Worm (Caenorhabditis elegans): Measurements from ENCODE around the gene bath-9.

Gene bath-9

DNA sequence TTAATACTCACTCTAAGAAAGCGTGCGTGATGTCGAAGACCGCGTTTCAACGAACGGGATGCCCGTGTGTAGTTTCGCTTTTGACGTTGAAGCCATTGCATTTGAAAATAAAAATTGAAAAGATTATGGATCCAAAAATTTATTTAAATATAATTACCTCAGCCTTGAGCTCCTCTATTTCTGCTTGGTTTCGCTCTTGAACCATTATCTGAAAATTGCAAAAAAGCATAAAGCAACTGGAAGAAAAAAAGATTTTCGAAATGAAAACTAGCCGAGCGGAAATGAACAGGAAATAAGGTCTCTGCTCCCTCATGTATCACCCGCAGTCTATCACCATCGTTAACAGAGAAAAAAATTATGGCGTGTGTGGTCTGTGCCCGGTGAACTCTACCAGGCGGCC is 9.8 kb upstream of the bath-9 start, which contains the start of gene Y49F6C.6:
Gene Y49F6C.6 (minus strand): TSS at position 101 of the 400 bp plus-strand sequence.
- TF ChIP-seq ceh-9 (tag; optimal IDR thresholded peaks at IDR 0.05) (no peak), ceh-48 (tag; optimal IDR thresholded peaks at IDR 0.05) (no peak), ref-2 (tag; optimal IDR thresholded peaks at IDR 0.05) (no peak), ceh-18 (tag; optimal IDR thresholded peaks at IDR 0.05) (no peak), syd-9 (tag; optimal IDR thresholded peaks at IDR 0.05) (no peak), elt-4 (tag; optimal IDR thresholded peaks at IDR 0.05) (no peak), dmd-4 (tag; optimal IDR thresholded peaks at IDR 0.05; ENCODE audit: borderline replicate concordance) (no peak), pqm-1 (tag; optimal IDR thresholded peaks at IDR 0.05) (no peak), F13H6.1 (tag; optimal IDR thresholded peaks at IDR 0.05) (no peak), fkh-10 (GFP tag; optimal IDR thresholded peaks at IDR 0.05) (no peak), tbx-7 (tag; optimal IDR thresholded peaks at IDR 0.05) (no peak), sox-4 (tag; optimal IDR thresholded peaks at IDR 0.05) (no peak)

DNA sequence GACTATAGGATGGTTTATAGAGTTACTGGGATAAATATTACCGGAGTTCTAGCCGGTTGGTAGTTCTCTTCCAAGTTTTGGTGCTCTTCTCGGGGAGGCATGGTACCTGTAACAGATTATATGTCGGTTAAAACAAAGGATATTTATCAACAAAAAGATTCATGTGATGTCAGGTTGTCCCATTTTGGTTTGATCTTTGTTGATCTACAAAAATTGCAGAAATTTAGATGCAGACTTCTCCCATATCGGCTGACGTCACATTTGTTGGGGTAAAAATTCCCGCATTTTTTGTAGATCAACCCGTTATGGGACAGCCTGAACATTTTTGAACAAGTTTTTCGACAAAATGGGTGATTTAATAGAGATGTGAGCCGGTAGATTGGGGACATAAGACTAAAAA is 8.8 kb upstream of the bath-9 start, which contains the start of gene Y49F6C.7:
Gene Y49F6C.7 (minus strand): TSS at position 101 of the 400 bp plus-strand sequence.
- TF ChIP-seq K09A11.1 (tag; optimal IDR thresholded peaks at IDR 0.05; ENCODE audit: insufficient read depth) (no peak), zip-5 (tag; optimal IDR thresholded peaks at IDR 0.05) (no peak), dmd-4 (tag; optimal IDR thresholded peaks at IDR 0.05; ENCODE audit: borderline replicate concordance) (no peak), odd-2 (tag; optimal IDR thresholded peaks at IDR 0.05) (no peak), lim-6 (tag; optimal IDR thresholded peaks at IDR 0.05) (no peak), madf-2 (tag; optimal IDR thresholded peaks at IDR 0.05) (no peak), ceh-6 (GFP tag; optimal IDR thresholded peaks at IDR 0.05) (no peak), fax-1 (tag; optimal IDR thresholded peaks at IDR 0.05) (no peak), pqm-1 (tag; optimal IDR thresholded peaks at IDR 0.05) (no peak), unc-86 (tag; optimal IDR thresholded peaks at IDR 0.05) (no peak), ceh-14 (tag; optimal IDR thresholded peaks at IDR 0.05) (no peak)

DNA sequence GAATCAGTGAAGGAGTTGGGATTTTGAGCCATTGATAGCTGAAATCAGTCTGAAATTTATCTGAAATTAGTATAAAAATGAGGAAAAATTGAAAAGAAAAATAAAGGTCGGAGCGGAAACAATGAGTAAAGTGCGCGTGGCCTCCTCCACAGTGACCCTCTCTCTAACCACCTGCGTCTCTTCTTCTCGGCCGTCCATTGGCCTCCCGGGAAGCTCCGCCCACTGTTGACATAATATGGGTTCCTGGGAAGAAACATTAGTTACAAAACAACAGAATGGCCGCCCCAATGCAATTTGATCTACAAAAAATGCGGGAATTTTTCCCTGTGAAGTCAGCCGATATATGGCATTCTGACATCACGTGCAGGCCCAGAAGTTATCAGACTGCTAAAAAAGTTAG is 6.8 kb upstream of the bath-9 start, which contains the start of gene Y49F6C.8:
Gene Y49F6C.8 (minus strand): TSS at position 51 of the 400 bp plus-strand sequence.
- TF ChIP-seq hlh-30 (tag; optimal IDR thresholded peaks at IDR 0.05; ENCODE audit: insufficient read depth): no peak
- TF ChIP-seq pros-1 (tag; optimal IDR thresholded peaks at IDR 0.05): no peak
- TF ChIP-seq ahr-1 (tag; optimal IDR thresholded peaks at IDR 0.05): no peak
- TF ChIP-seq dmd-4 (tag; optimal IDR thresholded peaks at IDR 0.05; ENCODE audit: borderline replicate concordance): no peak
- no peak for TF ChIP-seq T23F11.4 (GFP tag; optimal IDR thresholded peaks at IDR 0.05)
- TF ChIP-seq unc-86 (tag; optimal IDR thresholded peaks at IDR 0.05): no peak
- TF ChIP-seq nfya-1 (tag; optimal IDR thresholded peaks at IDR 0.05): peak; percentile 96
- TF ChIP-seq gmeb-2 (tag; optimal IDR thresholded peaks at IDR 0.05): no peak

DNA sequence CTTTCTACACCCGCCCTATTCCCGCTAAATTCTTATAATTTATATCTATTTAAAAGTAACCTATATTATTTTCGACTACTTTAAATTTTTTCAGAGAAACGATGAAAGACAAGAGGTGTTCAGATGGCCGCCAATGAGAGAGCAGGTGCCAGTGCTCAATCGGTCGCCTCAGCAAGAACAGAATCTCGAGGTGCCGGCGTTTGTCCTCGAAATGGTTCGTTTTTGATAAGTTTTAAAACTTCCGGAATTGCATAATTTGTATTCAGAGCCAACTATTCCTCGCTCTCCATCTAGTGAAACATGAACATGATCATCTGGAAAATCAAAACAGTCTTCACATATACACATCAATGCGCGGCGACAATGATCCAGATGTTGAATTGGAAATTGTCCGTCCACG is 5.9 kb upstream of the bath-9 start, which contains the start of gene bath-23:
Gene bath-23 (plus strand): TSS at position 301 of the 400 bp plus-strand sequence.
- TF ChIP-seq nhr-232 (tag; optimal IDR thresholded peaks at IDR 0.05) (no peak), ceh-6 (GFP tag; optimal IDR thresholded peaks at IDR 0.05) (no peak), mec-3 (tag; optimal IDR thresholded peaks at IDR 0.05; ENCODE audit: borderline replicate concordance) (no peak), hlh-6 (tag; optimal IDR thresholded peaks at IDR 0.05) (no peak)

DNA sequence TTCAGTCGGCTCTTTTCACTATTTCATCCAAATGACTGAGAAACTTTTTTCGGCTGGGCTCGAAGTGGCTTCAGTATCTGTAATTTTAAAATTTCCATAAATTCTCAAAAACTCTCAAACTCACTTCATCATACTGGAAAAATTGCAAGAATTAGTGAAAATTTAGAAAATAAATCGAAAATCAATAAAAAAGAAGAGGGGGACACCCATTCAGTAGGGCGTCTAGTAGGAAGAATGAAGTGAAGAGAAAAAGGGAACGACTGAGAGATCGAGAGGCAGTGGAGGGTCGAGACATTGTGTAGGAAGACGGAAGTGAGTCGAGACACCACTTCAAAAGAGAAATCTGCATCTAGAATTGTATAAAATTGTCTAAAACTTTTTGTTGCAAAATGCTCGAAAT is 3.0 kb upstream of the bath-9 start:
- TF ChIP-seq hlh-13 (GFP tag; optimal IDR thresholded peaks at IDR 0.05) (no peak), rnt-1 (tag; optimal IDR thresholded peaks at IDR 0.05) (no peak), ceh-18 (tag; optimal IDR thresholded peaks at IDR 0.05) (no peak), ceh-19 (GFP tag; optimal IDR thresholded peaks at IDR 0.05) (no peak), nhr-11 (tag; optimal IDR thresholded peaks at IDR 0.05) (no peak), F13H6.1 (tag; optimal IDR thresholded peaks at IDR 0.05) (no peak), ttx-3 (tag; optimal IDR thresholded peaks at IDR 0.05) (no peak), fkh-10 (GFP tag; optimal IDR thresholded peaks at IDR 0.05) (no peak), ceh-48 (tag; optimal IDR thresholded peaks at IDR 0.05) (peak; percentile 96), unc-55 (GFP tag; optimal IDR thresholded peaks at IDR 0.05) (no peak), nfya-1 (tag; optimal IDR thresholded peaks at IDR 0.05) (peak; percentile 43), C38D4.7 (GFP tag; optimal IDR thresholded peaks at IDR 0.05) (no peak), hlh-30 (tag; optimal IDR thresholded peaks at IDR 0.05; ENCODE audit: insufficient read depth) (no peak), ets-4 (tag; optimal IDR thresholded peaks at IDR 0.05) (no peak), ceh-31 (tag; optimal IDR thresholded peaks at IDR 0.05) (peak; percentile 24), unc-42 (tag; optimal IDR thresholded peaks at IDR 0.05) (peak; percentile 43), madf-2 (tag; optimal IDR thresholded peaks at IDR 0.05) (no peak), pat-9 (tag; optimal IDR thresholded peaks at IDR 0.05) (no peak), tbx-7 (tag; optimal IDR thresholded peaks at IDR 0.05) (no peak), unc-86 (tag; optimal IDR thresholded peaks at IDR 0.05) (no peak), eyg-1 (tag; optimal IDR thresholded peaks at IDR 0.05) (no peak), gmeb-2 (tag; optimal IDR thresholded peaks at IDR 0.05) (no peak), pqm-1 (tag; optimal IDR thresholded peaks at IDR 0.05) (no peak), ceh-45 (GFP tag; IDR thresholded peaks at IDR 0.05) (no peak), ceh-9 (tag; optimal IDR thresholded peaks at IDR 0.05) (no peak)

Measured in whole organism, late embryonic.